Fruit fly (Drosophila melanogaster) whole organism, embryonic: ENCODE results near the gene CG42465.

ENCODE experiments used
- Atf6 ChIP-seq: fragments of 200-800 bp; sonication (Bioruptor generic); IDR thresholded peaks from 2 replicates; pipeline ENCODE4 v1.3.6; 2022; ENCODE audit warnings: missing biosample characterization, missing genetic modification characterization
- CG10209 ChIP-seq: fragments of 200-800 bp; sonication (Bioruptor generic); optimal IDR thresholded peaks from 3 replicates; lab custom pipeline; 2017; ENCODE audit warnings: missing biosample characterization, mild to moderate bottlenecking, missing genetic modification characterization, missing genetic modification reagents
- CG10274 ChIP-seq: fragments of 200-800 bp; sonication (Bioruptor generic); optimal IDR thresholded peaks from 3 replicates; lab custom pipeline; 2017; ENCODE audit warnings: missing biosample characterization, mild to moderate bottlenecking, missing genetic modification characterization
- CG10543 ChIP-seq: fragments of 200-800 bp; sonication (Bioruptor generic); optimal IDR thresholded peaks from 3 replicates; lab custom pipeline; 2017; ENCODE audit warnings: missing biosample characterization, mild to moderate bottlenecking, missing genetic modification characterization, moderate library complexity
- CG12155 ChIP-seq: fragments of 200-800 bp; sonication (Bioruptor generic); optimal IDR thresholded peaks from 3 replicates; lab custom pipeline; 2016; ENCODE audit warnings: missing biosample characterization, missing genetic modification characterization
- CG12769 ChIP-seq: fragments of 200-800 bp; sonication (Bioruptor generic); optimal IDR thresholded peaks from 2 replicates; lab custom pipeline; 2019; ENCODE audit warnings: missing biosample characterization, mild to moderate bottlenecking, missing genetic modification characterization, moderate library complexity
- CG15269 ChIP-seq: fragments of 200-800 bp; sonication (Bioruptor generic); optimal IDR thresholded peaks from 2 replicates; lab custom pipeline; 2018; ENCODE audit warnings: missing biosample characterization, mild to moderate bottlenecking, missing genetic modification characterization, moderate library complexity
- CG18599 ChIP-seq: fragments of 200-800 bp; sonication (Bioruptor generic); optimal IDR thresholded peaks from 3 replicates; lab custom pipeline; 2017; ENCODE audit warnings: missing biosample characterization, missing genetic modification characterization, mild to moderate bottlenecking, moderate library complexity, missing genetic modification reagents
- CG2120 ChIP-seq: fragments of 200-800 bp; sonication (Bioruptor generic); optimal IDR thresholded peaks from 3 replicates; lab custom pipeline; 2016; ENCODE audit warnings: missing biosample characterization, missing genetic modification characterization
- CG2199 ChIP-seq: fragments of 200-800 bp; sonication (Bioruptor generic); IDR thresholded peaks from 3 replicates; pipeline ENCODE4 v1.3.6; 2022; ENCODE audit warnings: missing biosample characterization, missing genetic modification characterization
- CG2678 ChIP-seq: fragments of 200-800 bp; sonication (Bioruptor generic); optimal IDR thresholded peaks from 3 replicates; lab custom pipeline; 2019; ENCODE audit warnings: missing biosample characterization, mild to moderate bottlenecking, missing genetic modification characterization, moderate library complexity
- CG3281 ChIP-seq: fragments of 200-800 bp; sonication (Bioruptor generic); optimal IDR thresholded peaks from 3 replicates; lab custom pipeline; 2017; ENCODE audit warnings: missing biosample characterization, mild to moderate bottlenecking, missing genetic modification characterization
- CG34376 ChIP-seq: fragments of 200-800 bp; sonication (Bioruptor generic); optimal IDR thresholded peaks from 2 replicates; lab custom pipeline; 2018; ENCODE audit warnings: missing biosample characterization, mild to moderate bottlenecking, missing genetic modification characterization
- CG6791 ChIP-seq: fragments of 200-800 bp; sonication (Bioruptor generic); IDR thresholded peaks from 3 replicates; pipeline ENCODE4 v1.3.6; 2022; ENCODE audit warnings: missing biosample characterization, missing genetic modification characterization; ENCODE audit not compliant: partially characterized antibody
- CG7271 ChIP-seq: fragments of 200-800 bp; sonication (Bioruptor generic); optimal IDR thresholded peaks from 2 replicates; lab custom pipeline; 2018; ENCODE audit warnings: missing biosample characterization, mild to moderate bottlenecking, missing genetic modification characterization, moderate library complexity
- CG8290 ChIP-seq, 3 experiments: fragments of 200-800 bp; sonication (Bioruptor generic); optimal IDR thresholded peaks; 2 replicates each; lab custom pipeline; 2016 to 2019; ENCODE audit warnings: missing biosample characterization in 3 of 3, missing genetic modification characterization in 3 of 3, mild to moderate bottlenecking in 2 of 3, moderate library complexity in 1 of 3
- Deaf1 ChIP-seq: fragments of 200-800 bp; optimal IDR thresholded peaks from 3 replicates; lab custom pipeline; 2019; ENCODE audit warnings: missing biosample characterization, mild to moderate bottlenecking, missing genetic modification characterization, moderate library complexity
- Dek ChIP-seq: fragments of 200-800 bp; sonication (Bioruptor generic); optimal IDR thresholded peaks from 3 replicates; lab custom pipeline; 2019; ENCODE audit warnings: missing biosample characterization, mild to moderate bottlenecking, missing genetic modification characterization, moderate library complexity
- Dip3 ChIP-seq: fragments of 200-800 bp; sonication (Bioruptor generic); optimal IDR thresholded peaks from 3 replicates; lab custom pipeline; 2016; ENCODE audit warnings: missing biosample characterization, missing genetic modification characterization
- Doc2 ChIP-seq: fragments of 200-800 bp; sonication (Bioruptor generic); IDR thresholded peaks from 2 replicates; pipeline ENCODE4 v1.3.6; 2022; ENCODE audit warnings: missing biosample characterization, missing genetic modification characterization
- H2.0 ChIP-seq: fragments of 200-800 bp; sonication (Bioruptor generic); IDR thresholded peaks from 2 replicates; pipeline ENCODE4 v1.3.6; 2022; ENCODE audit warnings: missing biosample characterization, missing genetic modification characterization
- Hey ChIP-seq: fragments of 200-800 bp; sonication (Bioruptor generic); optimal IDR thresholded peaks from 3 replicates; lab custom pipeline; 2018; ENCODE audit warnings: missing biosample characterization, mild to moderate bottlenecking, missing genetic modification characterization
- Hmr ChIP-seq: fragments of 200-800 bp; sonication (Bioruptor generic); optimal IDR thresholded peaks from 3 replicates; lab custom pipeline; 2017; ENCODE audit warnings: mild to moderate bottlenecking, missing biosample characterization, missing genetic modification reagents, missing genetic modification characterization
- MBD-R2 ChIP-seq: fragments of 200-800 bp; sonication (Bioruptor generic); IDR thresholded peaks from 2 replicates; pipeline ENCODE4 v1.3.6; 2022; ENCODE audit warnings: missing biosample characterization, missing genetic modification characterization
- Med ChIP-seq: fragments of 200-800 bp; sonication (Bioruptor generic); peaks from one replicate; lab custom pipeline; 2016; ENCODE audit warnings: missing biosample characterization, missing genetic modification characterization, mild to moderate bottlenecking, inconsistent platforms, moderate library complexity
- Meics ChIP-seq: fragments of 200-800 bp; sonication (Bioruptor generic); optimal IDR thresholded peaks from 2 replicates; lab custom pipeline; 2017; ENCODE audit warnings: missing biosample characterization, mild to moderate bottlenecking, missing genetic modification characterization
- Ptx1 ChIP-seq: fragments of 200-800 bp; sonication (Bioruptor generic); IDR thresholded peaks from 2 replicates; pipeline ENCODE4 v1.3.6; 2022; ENCODE audit warnings: missing biosample characterization, missing genetic modification characterization
- Rfx ChIP-seq: fragments of 200-800 bp; sonication (Bioruptor generic); IDR thresholded peaks from 2 replicates; pipeline ENCODE4 v1.3.6; 2022; ENCODE audit warnings: missing biosample characterization, missing genetic modification characterization
- Scr ChIP-seq: fragments of 200-800 bp; sonication (Bioruptor generic); IDR thresholded peaks from 2 replicates; pipeline ENCODE4 v1.3.6; 2022; ENCODE audit warnings: missing biosample characterization, missing genetic modification characterization; ENCODE audit not compliant: partially characterized antibody
- cato ChIP-seq: fragments of 200-800 bp; sonication (Bioruptor generic); optimal IDR thresholded peaks from 2 replicates; lab custom pipeline; 2016; ENCODE audit warnings: missing biosample characterization, missing genetic modification characterization, borderline replicate concordance
- corto ChIP-seq: fragments of 200-800 bp; sonication (Bioruptor generic); optimal IDR thresholded peaks from 2 replicates; lab custom pipeline; 2016; ENCODE audit warnings: missing biosample characterization, mild to moderate bottlenecking, missing genetic modification characterization, moderate library complexity
- cwo ChIP-seq: fragments of 200-800 bp; sonication (Bioruptor generic); optimal IDR thresholded peaks from 3 replicates; lab custom pipeline; 2017; ENCODE audit warnings: missing biosample characterization, missing genetic modification characterization, mild to moderate bottlenecking, moderate library complexity, missing genetic modification reagents
- dmrt99B ChIP-seq: fragments of 200-800 bp; sonication (Bioruptor generic); optimal IDR thresholded peaks from 2 replicates; lab custom pipeline; 2018; ENCODE audit warnings: missing biosample characterization, mild to moderate bottlenecking, missing genetic modification characterization, moderate library complexity
- gem ChIP-seq: fragments of 200-800 bp; sonication (Bioruptor generic); optimal IDR thresholded peaks from 2 replicates; lab custom pipeline; 2019; ENCODE audit warnings: missing biosample characterization, mild to moderate bottlenecking, missing genetic modification characterization, moderate library complexity
- grau ChIP-seq: fragments of 200-800 bp; optimal IDR thresholded peaks from 3 replicates; lab custom pipeline; 2019; ENCODE audit warnings: missing biosample characterization, mild to moderate bottlenecking, missing genetic modification characterization, moderate library complexity
- gsb-n ChIP-seq: fragments of 200-800 bp; sonication (Bioruptor generic); optimal IDR thresholded peaks from 3 replicates; lab custom pipeline; 2018; ENCODE audit warnings: missing biosample characterization, mild to moderate bottlenecking, missing genetic modification characterization
- h ChIP-seq: fragments of >200 bp; optimal IDR thresholded peaks from 2 replicates; lab custom pipeline; 2017
- hbn ChIP-seq: fragments of 200-800 bp; sonication (Bioruptor generic); IDR thresholded peaks from 2 replicates; pipeline ENCODE4 v1.3.6; 2022; ENCODE audit warnings: missing biosample characterization, missing genetic modification characterization; ENCODE audit not compliant: partially characterized antibody
- jigr1 ChIP-seq: fragments of 200-800 bp; sonication (Bioruptor generic); IDR thresholded peaks from 3 replicates; pipeline ENCODE4 v1.3.6; 2022; ENCODE audit warnings: missing biosample characterization, missing genetic modification characterization
- lab ChIP-seq: fragments of 200-800 bp; sonication (Bioruptor generic); optimal IDR thresholded peaks from 3 replicates; lab custom pipeline; 2017; ENCODE audit warnings: missing biosample characterization, missing genetic modification characterization, mild to moderate bottlenecking, moderate library complexity, missing genetic modification reagents
- lilli ChIP-seq: fragments of 200-800 bp; sonication (Bioruptor generic); optimal IDR thresholded peaks from 3 replicates; lab custom pipeline; 2016; ENCODE audit warnings: missing biosample characterization, missing genetic modification characterization
- mirr ChIP-seq: fragments of 200-800 bp; sonication (Bioruptor generic); optimal IDR thresholded peaks from 3 replicates; lab custom pipeline; 2018; ENCODE audit warnings: missing biosample characterization, mild to moderate bottlenecking, missing genetic modification characterization
- nom ChIP-seq: fragments of 200-800 bp; sonication (Bioruptor generic); optimal IDR thresholded peaks from 2 replicates; lab custom pipeline; 2017; ENCODE audit warnings: missing biosample characterization, missing genetic modification characterization, mild to moderate bottlenecking, moderate library complexity, missing genetic modification reagents
- pfk ChIP-seq: fragments of 200-800 bp; sonication (Bioruptor generic); optimal IDR thresholded peaks from 2 replicates; lab custom pipeline; 2018; ENCODE audit warnings: missing biosample characterization, mild to moderate bottlenecking, missing genetic modification characterization, moderate library complexity
- phol ChIP-seq: fragments of 200-800 bp; sonication (Bioruptor generic); optimal IDR thresholded peaks from 3 replicates; lab custom pipeline; 2018; ENCODE audit warnings: missing biosample characterization, mild to moderate bottlenecking, missing genetic modification characterization, moderate library complexity
- row ChIP-seq: fragments of 200-800 bp; sonication (Bioruptor generic); IDR thresholded peaks from 3 replicates; pipeline ENCODE4 v1.3.6; 2022; ENCODE audit warnings: missing biosample characterization, missing genetic modification characterization
- slbo ChIP-seq: fragments of 200-800 bp; sonication (Bioruptor generic); IDR thresholded peaks from 2 replicates; pipeline ENCODE4 v1.3.6; 2022; ENCODE audit warnings: missing biosample characterization, missing genetic modification characterization
- sug ChIP-seq: fragments of 200-800 bp; optimal IDR thresholded peaks from 2 replicates; lab custom pipeline; 2019; ENCODE audit warnings: missing biosample characterization, mild to moderate bottlenecking, missing genetic modification characterization, moderate library complexity
- vnd ChIP-seq: fragments of 200-800 bp; sonication (Bioruptor generic); IDR thresholded peaks from 3 replicates; pipeline ENCODE4 v1.3.6; 2022; ENCODE audit warnings: missing biosample characterization, missing genetic modification characterization; ENCODE audit not compliant: partially characterized antibody
- z ChIP-seq: fragments of 200-800 bp; sonication (Bioruptor generic); IDR thresholded peaks from 3 replicates; pipeline ENCODE4 v1.3.6; 2022; ENCODE audit warnings: missing biosample characterization, missing genetic modification characterization

CG42465 gene

DNA sequence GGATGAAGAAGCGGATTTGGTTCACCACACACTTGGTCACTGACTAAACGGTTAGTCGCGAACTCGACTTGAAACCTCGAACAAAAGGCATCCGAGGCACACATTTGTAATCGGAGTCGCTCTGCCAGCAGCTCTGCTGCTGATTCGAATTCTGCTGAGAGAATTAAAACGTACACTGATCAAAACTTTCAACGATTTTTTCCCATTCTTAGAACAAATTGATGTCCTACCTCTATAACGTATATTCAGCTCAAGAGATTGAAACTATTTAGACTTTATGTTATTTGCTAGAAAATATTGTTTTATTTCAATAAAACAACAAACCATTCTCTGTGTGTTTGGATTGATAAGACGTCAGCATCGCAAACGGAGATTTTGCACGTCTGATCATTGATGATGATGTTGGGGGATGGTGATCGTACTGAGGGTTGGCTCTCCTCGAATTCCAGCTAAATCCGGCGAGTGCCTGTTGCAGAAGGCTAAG is 5.5 kb downstream of the CG42465 start, which contains the start of gene CG31778 (continued):
- TF ChIP-seq hbn (GFP tag; lab: Robert Waterston, UW) (no peak), Ptx1 (GFP tag; lab: Robert Waterston, UW) (peak; percentile 35; the same call in 1 of the 2 replicates), cwo (peak; percentile 25), CG18599 (GFP tag; lab: Kevin White, UChicago) (peak; percentile 60), corto (GFP tag; lab: Kevin White, UChicago) (peak; percentile 49), Med (peak; percentile 72), row (GFP tag; lab: Robert Waterston, UW) (peak; percentile 59), sug (tag; lab: Kevin White, UChicago) (peak; percentile 20), Rfx (GFP tag; lab: Robert Waterston, UW) (peak; percentile 62), grau (tag; lab: Kevin White, UChicago) (no peak), CG12769 (tag; lab: Kevin White, UChicago) (peak; percentile 35), gem (peak; percentile 46), Hmr (GFP tag; lab: Kevin White, UChicago) (peak; percentile 12), Atf6 (peak; percentile 44; the same call in 1 of the 2 replicates), Meics (GFP tag; lab: Kevin White, UChicago) (peak; percentile 12), CG2199 (no peak), CG6791 (GFP tag; lab: Robert Waterston, UW) (no peak), H2.0 (GFP tag; lab: Robert Waterston, UW) (0 out of 2 replicates have a peak, but pooled peaks have one; percentile 19), lilli (GFP tag; lab: Kevin White, UChicago) (peak; percentile 10), lab (peak; percentile 26), gsb-n (no peak), Dip3 (GFP tag; lab: Kevin White, UChicago) (peak; percentile 9), CG10543 (peak; percentile 0), CG8290 (GFP tag; optimal IDR thresholded peaks at IDR 0.05; lab: Kevin White, UChicago) (no peak), CG8290 (tag; optimal IDR thresholded peaks at IDR 0.05; lab: Kevin White, UChicago) (peak in 1 of 2 experiments; percentile 36), CG2120 (GFP tag; lab: Kevin White, UChicago) (peak; percentile 56), CG10274 (GFP tag; lab: Kevin White, UChicago) (no peak), mirr (GFP tag; lab: Kevin White, UChicago) (no peak), CG15269 (tag; lab: Kevin White, UChicago) (peak; percentile 2), h (lab: Kevin White, UChicago) (no peak), pfk (no peak), Hey (tag; lab: Kevin White, UChicago) (no peak), dmrt99B (tag; lab: Kevin White, UChicago) (no peak), CG34376 (GFP tag; lab: Kevin White, UChicago) (peak; percentile 55), slbo (GFP tag; lab: Robert Waterston, UW) (peak; percentile 30; the same call in 1 of the 2 replicates), Dek (tag; lab: Kevin White, UChicago) (no peak), CG2678 (peak; percentile 41), CG3281 (GFP tag; lab: Kevin White, UChicago) (no peak), nom (GFP tag; lab: Kevin White, UChicago) (peak; percentile 68), z (GFP tag; lab: Robert Waterston, UW) (no peak)

dm6 chr2L:3706963-3707362 is 7.0 kb downstream of the CG42465 start, which contains the start of gene CG31777:
TSS of gene CG31777 (minus strand) at chr2L:3707063.
- TF ChIP-seq CG10209 (GFP tag; lab: Kevin White, UChicago), result no peak
- TF ChIP-seq phol (tag; lab: Kevin White, UChicago), result no peak
- TF ChIP-seq CG2199, result no peak
- TF ChIP-seq MBD-R2 (GFP tag; lab: Robert Waterston, UW), result no peak
- no peak for TF ChIP-seq CG12155 (GFP tag; lab: Kevin White, UChicago)
- TF ChIP-seq cato, result no peak
- peak; percentile 34 for TF ChIP-seq Deaf1 (tag; lab: Kevin White, UChicago)
- TF ChIP-seq Scr (GFP tag; lab: Robert Waterston, UW), result no peak
- TF ChIP-seq CG7271 (tag; lab: Kevin White, UChicago), result no peak
- TF ChIP-seq jigr1 (GFP tag; lab: Robert Waterston, UW), result no peak
- 0 out of 3 replicates have a peak, but pooled peaks have one; percentile 8 for TF ChIP-seq vnd
- TF ChIP-seq Doc2 (GFP tag; lab: Robert Waterston, UW), result no peak
